Worm (Caenorhabditis elegans): ENCODE results near the gene D1022.2.

DNA sequence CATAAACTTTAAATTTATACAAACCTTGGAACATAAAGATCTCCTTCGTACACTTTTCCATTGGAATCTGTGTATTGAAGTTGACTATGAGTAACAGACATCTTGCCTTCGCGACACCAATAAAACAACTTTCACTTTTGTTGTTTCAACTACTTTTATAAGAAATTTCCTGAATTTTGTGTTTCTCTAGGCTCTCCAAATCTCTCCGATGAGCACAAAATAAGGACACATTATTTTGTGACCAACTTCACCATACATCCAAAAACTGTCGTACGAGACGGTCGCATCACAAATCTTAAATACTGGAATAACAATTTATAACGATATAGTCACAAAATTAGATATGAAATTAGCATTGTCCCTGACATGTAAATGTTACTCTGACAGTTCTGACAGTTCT, 599 bp upstream of the D1022.2 start, which contains the start of gene D1022.5:
- no peak for TF ChIP-seq him-1 (tag; optimal IDR thresholded peaks at IDR 0.05)
- TF ChIP-seq dao-5 (tag; optimal IDR thresholded peaks at IDR 0.05), result no peak

Data from whole organism, L4/young adult.